Fruit fly (Drosophila melanogaster): ENCODE data around the gene CG14324.

Gene CG14324

dm6 chr3R:17655040-17655439, 36.4 kb upstream of the CG14324 start (continued):
- TF ChIP-seq CG14667 (GFP tag; IDR thresholded peaks at IDR 0.05) (no peak), Sin3A (optimal IDR thresholded peaks at IDR 0.05) (no peak), NK7.1 (GFP tag; optimal IDR thresholded peaks at IDR 0.05) (no peak), crp (GFP tag; optimal IDR thresholded peaks at IDR 0.05) (no peak), bab2 (GFP tag; optimal IDR thresholded peaks at IDR 0.05) (no peak), CG4282 (GFP tag; optimal IDR thresholded peaks at IDR 0.05) (no peak), ab (GFP tag; optimal IDR thresholded peaks at IDR 0.05) (no peak), CG18619 (GFP tag; optimal IDR thresholded peaks at IDR 0.05) (no peak), Aef1 (GFP tag; IDR thresholded peaks at IDR 0.05) (no peak), zen (tag; optimal IDR thresholded peaks at IDR 0.05) (peak; percentile 63), CG15514 (GFP tag; optimal IDR thresholded peaks at IDR 0.05) (no peak), bsh (GFP tag; optimal IDR thresholded peaks at IDR 0.05) (peak in 1 of 2 experiments; percentile 46), CG7556 (GFP tag; optimal IDR thresholded peaks at IDR 0.05) (no peak), fu2 (GFP tag; optimal IDR thresholded peaks at IDR 0.05) (no peak), CG3726 (GFP tag; IDR thresholded peaks at IDR 0.05) (no peak), fd3F (GFP tag; optimal IDR thresholded peaks at IDR 0.05) (no peak), insv (GFP tag; optimal IDR thresholded peaks at IDR 0.05) (no peak), Ptx1 (GFP tag; IDR thresholded peaks at IDR 0.05) (no peak), gsb (GFP tag; IDR thresholded peaks at IDR 0.05) (no peak), CG30403 (GFP tag; optimal IDR thresholded peaks at IDR 0.05) (no peak), Max (GFP tag; optimal IDR thresholded peaks at IDR 0.05) (no peak), Rx (GFP tag; IDR thresholded peaks at IDR 0.05) (no peak), pita (GFP tag; optimal IDR thresholded peaks at IDR 0.05) (no peak), NFAT (GFP tag; IDR thresholded peaks at IDR 0.05) (no peak), zen2 (GFP tag; IDR thresholded peaks at IDR 0.05; ENCODE audit: partially characterized antibody) (no peak), Bdp1 (GFP tag; optimal IDR thresholded peaks at IDR 0.05) (no peak), gfzf (GFP tag; optimal IDR thresholded peaks at IDR 0.05) (no peak), CG13296 (GFP tag; optimal IDR thresholded peaks at IDR 0.05) (peak; percentile 13), pros (GFP tag; optimal IDR thresholded peaks at IDR 0.05) (no peak), caup (GFP tag; optimal IDR thresholded peaks at IDR 0.05; ENCODE audit: severe bottlenecking) (peak; percentile 10), CG9932 (GFP tag; IDR thresholded peaks at IDR 0.05) (no peak), otp (GFP tag; IDR thresholded peaks at IDR 0.05) (no peak), CG11696 (GFP tag; IDR thresholded peaks at IDR 0.05) (no peak), Dref (GFP tag; IDR thresholded peaks at IDR 0.05) (no peak), CG11456 (GFP tag; IDR thresholded peaks at IDR 0.05) (no peak), CG7928 (GFP tag; optimal IDR thresholded peaks at IDR 0.05) (no peak), ken (GFP tag; IDR thresholded peaks at IDR 0.05) (no peak), CTCF (GFP tag; optimal IDR thresholded peaks at IDR 0.05) (no peak), CG42726 (GFP tag; IDR thresholded peaks at IDR 0.05; ENCODE audit: partially characterized antibody) (no peak), CG18764 (GFP tag; optimal IDR thresholded peaks at IDR 0.05) (no peak), nerfin-1 (tag; optimal IDR thresholded peaks at IDR 0.05) (peak; percentile 43), BEAF-32 (GFP tag; optimal IDR thresholded peaks at IDR 0.05) (no peak), sob (GFP tag; IDR thresholded peaks at IDR 0.05) (0 out of 2 replicates have a peak, but pooled peaks have one; percentile 18), CG9609 (GFP tag; optimal IDR thresholded peaks at IDR 0.05) (no peak), Mad (GFP tag; optimal IDR thresholded peaks at IDR 0.05) (no peak), Hr78 (GFP tag; optimal IDR thresholded peaks at IDR 0.05) (no peak), seq (GFP tag; IDR thresholded peaks at IDR 0.05) (no peak), CG12071 (GFP tag; optimal IDR thresholded peaks at IDR 0.05) (peak; percentile 41), ems (GFP tag; optimal IDR thresholded peaks at IDR 0.05) (no peak), tx (GFP tag; optimal IDR thresholded peaks at IDR 0.05) (no peak), slou (GFP tag; optimal IDR thresholded peaks at IDR 0.05) (no peak), ham (GFP tag; IDR thresholded peaks at IDR 0.05) (no peak), CG6254 (GFP tag; optimal IDR thresholded peaks at IDR 0.05) (peak; percentile 58)

Measured in whole organism, embryonic.